Worm (Caenorhabditis elegans): ENCODE measurements around the gene cdr-6.

The cdr-6 gene

ce11 chrV:12460583-12460982 is 47.1 kb upstream of the cdr-6 start (continued):
- TF ChIP-seq mxl-3 (GFP tag; optimal IDR thresholded peaks at IDR 0.05), result no peak
- no peak for TF ChIP-seq zfp-3 (GFP tag; conservative IDR thresholded peaks at IDR 0.05)
- TF ChIP-seq nhr-6 (tag; optimal IDR thresholded peaks at IDR 0.05), result no peak
- TF ChIP-seq mdl-1 (tag; optimal IDR thresholded peaks at IDR 0.05), result peak in 1 of 2 experiments; percentile 32
- TF ChIP-seq snpc-4 (tag; optimal IDR thresholded peaks at IDR 0.05), result no peak
- peak; percentile 1 for TF ChIP-seq hlh-11 (tag; optimal IDR thresholded peaks at IDR 0.05)
- peak in 1 of 2 experiments; percentile 59 for TF ChIP-seq daf-16 (GFP tag; optimal IDR thresholded peaks at IDR 0.05)
- TF ChIP-seq daf-16 (tag; optimal IDR thresholded peaks at IDR 0.05), result no peak
- no peak for TF ChIP-seq zfp-2 (tag; optimal IDR thresholded peaks at IDR 0.05)
- no peak for TF ChIP-seq ceh-44 (GFP tag; IDR thresholded peaks at IDR 0.05)
- no peak for TF ChIP-seq T20F7.1 (GFP tag; optimal IDR thresholded peaks at IDR 0.05)
- TF ChIP-seq ctbp-1 (GFP tag; IDR thresholded peaks at IDR 0.05), result no peak
- TF ChIP-seq D1046.2 (GFP tag; IDR thresholded peaks at IDR 0.05), result no peak
- no peak for TF ChIP-seq lin-15B (tag; optimal IDR thresholded peaks at IDR 0.05)
- TF ChIP-seq duxl-1 (tag; optimal IDR thresholded peaks at IDR 0.05; ENCODE audit: poor library complexity), result no peak
- no peak for TF ChIP-seq F44E2.7 (GFP tag; IDR thresholded peaks at IDR 0.05)
- no peak for TF ChIP-seq rbr-2 (tag; optimal IDR thresholded peaks at IDR 0.05)
- TF ChIP-seq Y105C5A.15 (GFP tag; IDR thresholded peaks at IDR 0.05), result no peak
- TF ChIP-seq php-3 (GFP tag; IDR thresholded peaks at IDR 0.05), result no peak
- no peak for TF ChIP-seq ztf-7 (tag; optimal IDR thresholded peaks at IDR 0.05)
- TF ChIP-seq saeg-2 (GFP tag; IDR thresholded peaks at IDR 0.05), result no peak
- peak; percentile 68 for TF ChIP-seq aha-1 (tag)
- no peak for TF ChIP-seq jun-1 (tag; optimal IDR thresholded peaks at IDR 0.05)
- no peak for TF ChIP-seq hlh-30 (tag; optimal IDR thresholded peaks at IDR 0.05; ENCODE audit: insufficient read depth)
- TF ChIP-seq nhr-48 (tag; optimal IDR thresholded peaks at IDR 0.05), result no peak
- no peak for TF ChIP-seq F26F4.8 (GFP tag; conservative IDR thresholded peaks at IDR 0.05)
- no peak for TF ChIP-seq spr-3 (GFP tag; optimal IDR thresholded peaks at IDR 0.05)
- TF ChIP-seq ces-1 (GFP tag; optimal IDR thresholded peaks at IDR 0.05), result no peak

- no peak for TF ChIP-seq hlh-11 (tag; optimal IDR thresholded peaks at IDR 0.05)
- no peak for TF ChIP-seq hif-1 (tag; optimal IDR thresholded peaks at IDR 0.05)
- TF ChIP-seq pqm-1 (tag; optimal IDR thresholded peaks at IDR 0.05), result no peak
- TF ChIP-seq aha-1 (tag), result peak; percentile 27
- TF ChIP-seq vab-7 (GFP tag; IDR thresholded peaks at IDR 0.05), result no peak
- TF ChIP-seq set-16 (GFP tag; IDR thresholded peaks at IDR 0.05), result peak; percentile 93
- TF ChIP-seq egl-43 (GFP tag; IDR thresholded peaks at IDR 0.05), result peak; percentile 42; the same call in 1 of the 2 replicates
- TF ChIP-seq dmd-8 (GFP tag; IDR thresholded peaks at IDR 0.05), result 0 out of 2 replicates have a peak, but pooled peaks have one; percentile 38
- TF ChIP-seq egl-27 (tag; optimal IDR thresholded peaks at IDR 0.05), result no peak
- no peak for TF ChIP-seq dmd-6 (GFP tag; IDR thresholded peaks at IDR 0.05)
- 0 out of 2 replicates have a peak, but pooled peaks have one; percentile 14 for TF ChIP-seq ctbp-1 (GFP tag; IDR thresholded peaks at IDR 0.05)
- TF ChIP-seq ztf-7 (tag; optimal IDR thresholded peaks at IDR 0.05), result no peak
- TF ChIP-seq ces-1 (GFP tag; optimal IDR thresholded peaks at IDR 0.05), result no peak
Measured at ce11 chrV:12455695-12456094, 42.2 kb upstream of the cdr-6 start.

- no peak for TF ChIP-seq daf-8 (GFP tag; IDR thresholded peaks at IDR 0.05)
- no peak for TF ChIP-seq T26A8.4 (GFP tag; IDR thresholded peaks at IDR 0.05)
- no peak for TF ChIP-seq lin-15B (tag; optimal IDR thresholded peaks at IDR 0.05)
- no peak for TF ChIP-seq Y105C5A.15 (GFP tag; IDR thresholded peaks at IDR 0.05)
- no peak for TF ChIP-seq nhr-102 (tag; optimal IDR thresholded peaks at IDR 0.05)
- TF ChIP-seq attf-4 (tag; optimal IDR thresholded peaks at IDR 0.05), result no peak
- TF ChIP-seq ztf-7 (tag; optimal IDR thresholded peaks at IDR 0.05), result no peak
- no peak for TF ChIP-seq lsy-2 (tag; optimal IDR thresholded peaks at IDR 0.05)
- TF ChIP-seq madf-9 (GFP tag; conservative IDR thresholded peaks at IDR 0.05), result no peak
- no peak for TF ChIP-seq arid-1 (GFP tag; conservative IDR thresholded peaks at IDR 0.05)
- TF ChIP-seq duxl-1 (tag; optimal IDR thresholded peaks at IDR 0.05; ENCODE audit: poor library complexity), result no peak
- TF ChIP-seq lin-39 (tag; optimal IDR thresholded peaks at IDR 0.05), result no peak
- no peak for TF ChIP-seq ceh-28 (tag; optimal IDR thresholded peaks at IDR 0.05)
- TF ChIP-seq aly-2 (tag; optimal IDR thresholded peaks at IDR 0.05), result no peak
- no peak for TF ChIP-seq fkh-10 (GFP tag; optimal IDR thresholded peaks at IDR 0.05)
- peak; percentile 55 for TF ChIP-seq nhr-6 (tag; optimal IDR thresholded peaks at IDR 0.05)
- TF ChIP-seq T20F7.1 (GFP tag; optimal IDR thresholded peaks at IDR 0.05), result peak; percentile 93
- peak; percentile 92 for TF ChIP-seq Y48G9A.11 (GFP tag; IDR thresholded peaks at IDR 0.05)
- no peak for TF ChIP-seq sdz-12 (GFP tag; optimal IDR thresholded peaks at IDR 0.05)
- TF ChIP-seq nhr-237 (tag; optimal IDR thresholded peaks at IDR 0.05), result no peak
- no peak for TF ChIP-seq egl-27 (tag; optimal IDR thresholded peaks at IDR 0.05)
Measured at ce11 chrV:12450441-12450840, 36.9 kb upstream of the cdr-6 start, which contains the start of gene F28C1.1. Gene F28C1.1 (plus strand): TSS chrV:12450805.

Data from whole organism, L4 larva.